Worm (Caenorhabditis elegans): Measurements from ENCODE around the gene shc-2.

Gene shc-2

ce11 chrII:4941050-4941449 is 27.9 kb upstream of the shc-2 start, which contains the start of gene cblc-1 (continued):
- TF ChIP-seq hrde-1 (tag; optimal IDR thresholded peaks at IDR 0.05; ENCODE audit: borderline replicate concordance) (no peak), dpl-1 (GFP tag; optimal IDR thresholded peaks at IDR 0.05) (no peak)

DNA sequence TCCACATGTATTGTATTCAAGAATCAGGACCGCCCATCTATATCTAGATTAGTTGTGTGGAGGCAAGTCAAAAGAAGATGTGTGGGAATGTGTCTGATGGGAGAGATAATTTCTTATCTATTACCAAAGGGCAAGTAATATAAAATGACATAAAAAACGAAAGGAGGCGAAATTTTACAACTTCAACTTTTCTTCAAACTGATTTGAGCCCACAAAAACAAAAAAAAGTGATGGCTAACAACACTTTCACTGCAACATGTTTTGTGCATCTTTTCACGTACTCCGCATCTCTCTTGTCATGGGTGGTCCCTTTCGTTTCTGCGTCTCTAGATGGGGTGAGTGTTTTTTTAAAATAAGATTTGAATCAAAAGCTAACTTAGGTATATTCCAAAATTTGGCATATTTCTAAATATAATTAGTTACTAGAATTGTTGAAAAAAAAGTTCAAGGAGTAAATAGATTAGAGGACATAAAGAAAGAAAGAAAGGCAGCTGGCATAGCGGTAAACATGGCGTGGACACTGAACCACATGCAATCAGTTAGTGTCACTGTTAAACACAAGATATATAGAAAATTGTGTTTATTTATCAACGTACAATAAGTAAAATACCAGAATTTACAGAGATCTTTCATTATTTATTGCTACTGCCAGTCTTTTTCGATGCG is 27.3 kb upstream of the shc-2 start, which contains the start of gene ZK546.19:
ZK546.19 (plus strand) TSS at position 186 of the 666 bp plus-strand sequence.
- TF ChIP-seq madf-6 (GFP tag; IDR thresholded peaks at IDR 0.05), result no peak
- no peak for TF ChIP-seq ceh-58 (GFP tag; IDR thresholded peaks at IDR 0.05)
- TF ChIP-seq F49E8.2 (tag; optimal IDR thresholded peaks at IDR 0.05; ENCODE audit: insufficient read depth), result no peak
- TF ChIP-seq F55B11.4 (tag; optimal IDR thresholded peaks at IDR 0.05; ENCODE audit: borderline replicate concordance, insufficient read depth), result no peak
- TF ChIP-seq ccch-3 (GFP tag; optimal IDR thresholded peaks at IDR 0.05), result no peak
- no peak for TF ChIP-seq nhr-179 (tag; optimal IDR thresholded peaks at IDR 0.05)
- no peak for TF ChIP-seq F57A8.1 (GFP tag; optimal IDR thresholded peaks at IDR 0.05)
- no peak for TF ChIP-seq ZK185.1 (tag; optimal IDR thresholded peaks at IDR 0.05; ENCODE audit: poor library complexity, severe bottlenecking)
- no peak for TF ChIP-seq F23B12.7 (tag; optimal IDR thresholded peaks at IDR 0.05; ENCODE audit: insufficient read depth)

ce11 chrII:4942397-4942796 is 26.6 kb upstream of the shc-2 start:
- TF ChIP-seq unc-130 (GFP tag; optimal IDR thresholded peaks at IDR 0.05) (peak; percentile 46), hlh-26 (GFP tag; conservative IDR thresholded peaks at IDR 0.05) (no peak), sea-2 (GFP tag; IDR thresholded peaks at IDR 0.05) (no peak), bed-2 (GFP tag; IDR thresholded peaks at IDR 0.05) (no peak), madf-10 (tag; optimal IDR thresholded peaks at IDR 0.05) (no peak), nhr-120 (GFP tag; IDR thresholded peaks at IDR 0.05) (0 out of 2 replicates have a peak, but pooled peaks have one; percentile 71), egrh-3 (GFP tag; IDR thresholded peaks at IDR 0.05) (no peak), F55B11.4 (tag; optimal IDR thresholded peaks at IDR 0.05; ENCODE audit: borderline replicate concordance, insufficient read depth) (no peak), egl-18 (GFP tag; IDR thresholded peaks at IDR 0.05) (no peak), lin-26 (GFP tag; IDR thresholded peaks at IDR 0.05) (peak; percentile 92), F57C9.4 (tag; optimal IDR thresholded peaks at IDR 0.05) (no peak), lin-54 (GFP tag; optimal IDR thresholded peaks at IDR 0.05) (peak; percentile 66), B0261.1 (tag; optimal IDR thresholded peaks at IDR 0.05) (peak; percentile 79), ztf-26 (tag; optimal IDR thresholded peaks at IDR 0.05) (peak; percentile 85), attf-3 (GFP tag; conservative IDR thresholded peaks at IDR 0.05) (0 out of 2 replicates have a peak, but pooled peaks have one; percentile 12), dpl-1 (GFP tag; optimal IDR thresholded peaks at IDR 0.05) (no peak), F52B5.7 (tag; optimal IDR thresholded peaks at IDR 0.05) (peak; percentile 91), dox-1 (GFP tag; IDR thresholded peaks at IDR 0.05) (peak; percentile 64), ZK185.1 (tag; optimal IDR thresholded peaks at IDR 0.05; ENCODE audit: poor library complexity, severe bottlenecking) (peak; percentile 82), snpc-1.1 (tag; optimal IDR thresholded peaks at IDR 0.05; ENCODE audit: insufficient read depth) (no peak), nhr-27 (tag; optimal IDR thresholded peaks at IDR 0.05) (peak; percentile 31), mcd-1 (GFP tag; IDR thresholded peaks at IDR 0.05) (peak; percentile 65), fkh-3 (tag; optimal IDR thresholded peaks at IDR 0.05) (peak; percentile 78), lag-1 (GFP tag; IDR thresholded peaks at IDR 0.05) (no peak), cebp-2 (GFP tag; IDR thresholded peaks at IDR 0.05) (peak; percentile 87), rcor-1 (GFP tag; IDR thresholded peaks at IDR 0.05) (peak; percentile 56; the same call in 1 of the 2 replicates), dpff-1 (tag; optimal IDR thresholded peaks at IDR 0.05) (no peak), rec-8 (tag; optimal IDR thresholded peaks at IDR 0.05) (peak; percentile 53 to 78), sdz-38 (tag; optimal IDR thresholded peaks at IDR 0.05) (no peak), hsf-1 (GFP tag; IDR thresholded peaks at IDR 0.05) (peak; percentile 32; the same call in 1 of the 2 replicates), unc-62 (GFP tag; optimal IDR thresholded peaks at IDR 0.05) (no peak), efl-1 (GFP tag; optimal IDR thresholded peaks at IDR 0.05) (no peak), madf-6 (GFP tag; IDR thresholded peaks at IDR 0.05) (peak; percentile 64), lin-40 (tag; optimal IDR thresholded peaks at IDR 0.05) (peak; percentile 32), zim-3 (tag; optimal IDR thresholded peaks at IDR 0.05) (peak; percentile 61), Y95B8A.8 (GFP tag; IDR thresholded peaks at IDR 0.05) (peak; percentile 67)
